Worm (Caenorhabditis elegans) whole organism, midembryonic: ENCODE measurements around the gene F01D5.7.
"Not testable (repeated sequence)": the region's sequence is repeated elsewhere in the genome, so short reads cannot be mapped to it uniquely, and the experiment has no call there.

Source experiments
- T22C8.4 ChIP-seq: fragments of 200-800 bp; sonication (Bioruptor generic); IDR thresholded peaks from 2 replicates; pipeline ENCODE4 v1.3.6; 2022; ENCODE audit warnings: missing genetic modification characterization, missing compliant biosample characterization
- cog-1 ChIP-seq: sonication (generic microtip); optimal IDR thresholded peaks from 2 replicates; lab custom pipeline; 2016; ENCODE audit warnings: missing genetic modification characterization, missing compliant biosample characterization
- flt-1 ChIP-seq: fragments of 200-800 bp; sonication (Bioruptor generic); IDR thresholded peaks from 2 replicates; pipeline ENCODE4 v1.3.6; 2022; ENCODE audit warnings: missing genetic modification characterization, missing compliant biosample characterization
- klf-2 ChIP-seq: fragments of 200-800 bp; sonication (Bioruptor generic); conservative IDR thresholded peaks from 2 replicates; pipeline ENCODE4 v1.3.6; 2022; ENCODE audit warnings: missing genetic modification reagents, missing genetic modification characterization, missing compliant biosample characterization
- med-1 ChIP-seq: sonication (generic microtip); optimal IDR thresholded peaks from 2 replicates; lab custom pipeline; 2017; ENCODE audit warnings: missing genetic modification characterization, mild to moderate bottlenecking, missing compliant biosample characterization, antibody characterized with exemption, missing genetic modification reagents; ENCODE audit not compliant: insufficient read depth
- ref-1 ChIP-seq: fragments of 200-800 bp; sonication (Bioruptor generic); conservative IDR thresholded peaks from 2 replicates; pipeline ENCODE4 v1.3.6; 2022; ENCODE audit warnings: missing genetic modification reagents, missing genetic modification characterization, missing compliant biosample characterization
- tab-1 ChIP-seq: fragments of 200-800 bp; sonication (Bioruptor generic); IDR thresholded peaks from 2 replicates; pipeline ENCODE4 v1.3.6; 2022; ENCODE audit warnings: missing genetic modification characterization, missing compliant biosample characterization
- ztf-23 ChIP-seq: fragments of 200-800 bp; sonication (Bioruptor generic); IDR thresholded peaks from 2 replicates; pipeline ENCODE4 v1.3.6; 2022; ENCODE audit warnings: missing genetic modification reagents, missing genetic modification characterization, missing compliant biosample characterization
- ztf-29 ChIP-seq: fragments of 200-800 bp; sonication (Bioruptor generic); IDR thresholded peaks from 2 replicates; pipeline ENCODE4 v1.3.6; 2022; ENCODE audit warnings: missing genetic modification reagents, missing genetic modification characterization, missing compliant biosample characterization

F01D5.7 gene

ce11 chrII:13997477-13997876 lies 11.0 kb upstream of the F01D5.7 start, which contains the start of gene F01D5.1:
F01D5.1 (minus strand) TSS chrII:13997581.
- no peak for TF ChIP-seq tab-1 (GFP tag; lab: Robert Waterston, UW)
- no peak for TF ChIP-seq flt-1
- no peak for TF ChIP-seq ztf-23 (GFP tag; lab: Robert Waterston, UW)
- no peak for TF ChIP-seq ztf-29 (GFP tag; lab: Robert Waterston, UW)
- TF ChIP-seq klf-2 (GFP tag; lab: Robert Waterston, UW): no peak
- TF ChIP-seq ref-1 (GFP tag; lab: Robert Waterston, UW): no peak

- TF ChIP-seq flt-1: no peak
- no peak for TF ChIP-seq ztf-29 (GFP tag; lab: Robert Waterston, UW)
- no peak for TF ChIP-seq klf-2 (GFP tag; lab: Robert Waterston, UW)
- no peak for TF ChIP-seq cog-1
- TF ChIP-seq ref-1 (GFP tag; lab: Robert Waterston, UW): no peak
- no peak for TF ChIP-seq tab-1 (GFP tag; lab: Robert Waterston, UW)
- TF ChIP-seq T22C8.4: no peak
- TF ChIP-seq med-1 (GFP tag; lab: Kevin White, UChicago): no peak
- TF ChIP-seq ztf-23 (GFP tag; lab: Robert Waterston, UW): no peak
Measured at ce11 chrII:13997989-13998388, 10.5 kb upstream of the F01D5.7 start.

DNA sequence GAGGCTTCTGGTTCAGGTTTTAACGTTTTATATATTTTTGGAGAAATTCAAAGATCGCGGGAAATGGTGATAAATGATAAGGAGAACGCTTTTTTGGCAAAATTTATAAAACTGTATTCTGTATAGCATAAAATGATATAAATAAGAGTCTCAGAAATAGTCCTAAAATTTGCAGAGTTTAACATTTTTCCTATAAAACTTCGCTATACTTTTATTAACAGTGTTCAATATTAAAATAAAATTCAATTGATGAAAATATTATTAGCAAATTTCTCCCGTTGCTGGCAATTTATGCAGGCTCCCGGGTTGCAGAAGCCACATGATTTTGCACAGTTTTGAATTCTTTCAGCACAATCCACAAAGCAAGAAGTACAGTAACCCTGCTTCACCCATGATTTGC lies 9.5 kb upstream of the F01D5.7 start, which contains the start of gene F01D5.2:
Gene F01D5.2 (minus strand): TSS at position 101 of the 400 bp plus-strand sequence.
- TF ChIP-seq ztf-29 (GFP tag; lab: Robert Waterston, UW): no peak
- TF ChIP-seq cog-1: no peak
- no peak for TF ChIP-seq tab-1 (GFP tag; lab: Robert Waterston, UW)
- TF ChIP-seq ref-1 (GFP tag; lab: Robert Waterston, UW): no peak
- TF ChIP-seq ztf-23 (GFP tag; lab: Robert Waterston, UW): no peak
- TF ChIP-seq klf-2 (GFP tag; lab: Robert Waterston, UW): no peak
- TF ChIP-seq med-1 (GFP tag; lab: Kevin White, UChicago): no peak

ce11 chrII:14000044-14000443 lies 8.4 kb upstream of the F01D5.7 start, which contains the start of gene F01D5.3:
F01D5.3 (minus strand) TSS chrII:14000144.
- not testable (repeated sequence) for TF ChIP-seq ref-1 (GFP tag; lab: Robert Waterston, UW); cog-1; ztf-23 (GFP tag; lab: Robert Waterston, UW)

DNA sequence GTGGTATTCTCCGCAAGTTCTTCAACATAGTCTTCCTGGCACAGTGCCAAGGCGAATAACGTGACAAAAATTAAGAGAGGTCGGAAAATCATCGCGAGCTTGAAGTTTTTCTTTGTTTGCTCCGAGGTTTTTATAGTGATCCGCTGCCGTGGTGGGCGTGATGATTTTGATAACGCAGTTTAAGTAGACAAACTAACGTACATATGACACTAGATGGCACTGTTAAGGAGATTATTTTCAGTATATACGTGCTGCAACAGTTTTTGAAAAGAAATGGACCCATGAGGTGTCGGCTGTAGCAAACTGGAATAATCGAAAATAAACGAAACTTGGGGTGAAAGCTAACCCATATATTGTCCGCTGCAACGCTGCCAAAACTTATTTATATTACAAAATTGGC lies 6.3 kb upstream of the F01D5.7 start, which contains the start of gene F01D5.5:
Gene F01D5.5 (minus strand): TSS at position 101 of the 400 bp plus-strand sequence.
- TF ChIP-seq ztf-29 (GFP tag; lab: Robert Waterston, UW) (no peak), klf-2 (GFP tag; lab: Robert Waterston, UW) (no peak), tab-1 (GFP tag; lab: Robert Waterston, UW) (no peak), ztf-23 (GFP tag; lab: Robert Waterston, UW) (no peak), med-1 (GFP tag; lab: Kevin White, UChicago) (no peak), T22C8.4 (no peak), cog-1 (no peak), flt-1 (no peak), ref-1 (GFP tag; lab: Robert Waterston, UW) (no peak)

- no peak for TF ChIP-seq T22C8.4
- TF ChIP-seq med-1 (GFP tag; lab: Kevin White, UChicago): no peak
- no peak for TF ChIP-seq klf-2 (GFP tag; lab: Robert Waterston, UW)
- no peak for TF ChIP-seq ref-1 (GFP tag; lab: Robert Waterston, UW)
- no peak for TF ChIP-seq ztf-23 (GFP tag; lab: Robert Waterston, UW)
- no peak for TF ChIP-seq flt-1
- no peak for TF ChIP-seq ztf-29 (GFP tag; lab: Robert Waterston, UW)
- TF ChIP-seq tab-1 (GFP tag; lab: Robert Waterston, UW): no peak
- no peak for TF ChIP-seq cog-1
Measured at ce11 chrII:14003821-14004430, 4.5 kb upstream of the F01D5.7 start.

DNA sequence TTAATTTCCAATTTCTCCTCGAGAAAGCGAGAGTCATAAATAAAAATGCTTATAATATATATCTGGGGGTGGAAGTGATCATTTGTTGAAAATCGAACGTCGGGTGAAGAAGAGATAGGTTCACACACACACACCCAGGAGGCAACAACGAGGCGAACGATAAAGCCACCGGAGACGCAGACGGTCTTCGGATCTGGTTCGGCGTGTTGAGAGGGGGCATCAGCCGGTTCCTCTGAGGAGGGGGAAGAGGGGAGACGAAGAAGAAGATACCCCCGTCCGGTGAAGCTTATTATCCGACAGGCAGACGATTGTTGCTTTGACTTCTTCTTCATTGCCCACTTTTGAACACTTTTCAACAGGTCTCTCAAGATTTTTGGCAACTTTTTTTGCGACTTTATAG lies 3.7 kb upstream of the F01D5.7 start:
- TF ChIP-seq med-1 (GFP tag; lab: Kevin White, UChicago): no peak

- TF ChIP-seq cog-1 (no peak), ztf-23 (GFP tag; lab: Robert Waterston, UW) (no peak), tab-1 (GFP tag; lab: Robert Waterston, UW) (no peak), flt-1 (no peak), klf-2 (GFP tag; lab: Robert Waterston, UW) (no peak), ztf-29 (GFP tag; lab: Robert Waterston, UW) (no peak), med-1 (GFP tag; lab: Kevin White, UChicago) (no peak), ref-1 (GFP tag; lab: Robert Waterston, UW) (no peak), T22C8.4 (no peak)
Measured at ce11 chrII:14005183-14005582, 3.3 kb upstream of the F01D5.7 start.

DNA sequence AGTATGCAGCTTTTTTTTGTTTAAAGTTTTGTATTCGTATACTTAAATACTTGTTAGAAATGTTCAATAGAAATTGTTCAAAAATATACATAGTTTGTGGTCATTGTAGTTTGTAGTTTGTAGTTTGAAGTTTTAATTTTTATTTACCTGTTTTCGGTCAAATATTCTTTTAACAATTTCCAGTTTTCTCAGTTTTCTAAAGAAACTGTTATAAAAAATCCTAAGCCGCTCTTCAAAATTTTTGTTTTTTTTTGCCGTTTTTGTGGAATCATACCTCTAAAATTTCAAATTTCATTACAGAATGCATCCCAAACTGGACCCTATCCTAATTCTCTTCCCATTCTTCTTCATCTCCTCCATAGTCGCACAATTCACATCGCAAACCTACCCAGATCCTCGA lies 2.2 kb upstream of the F01D5.7 start, which contains the start of gene F01D5.6:
Gene F01D5.6 (plus strand): TSS at position 301 of the 400 bp plus-strand sequence.
- TF ChIP-seq ref-1 (GFP tag; lab: Robert Waterston, UW): no peak
- no peak for TF ChIP-seq T22C8.4
- TF ChIP-seq med-1 (GFP tag; lab: Kevin White, UChicago): no peak
- no peak for TF ChIP-seq ztf-23 (GFP tag; lab: Robert Waterston, UW)
- TF ChIP-seq tab-1 (GFP tag; lab: Robert Waterston, UW): no peak
- TF ChIP-seq ztf-29 (GFP tag; lab: Robert Waterston, UW): no peak
